Fruit fly (Drosophila melanogaster) whole organism, pupa: Measurements from ENCODE around the gene CG43339.

Source experiments
- CG10348 ChIP-seq: fragments of 200-800 bp; sonication (Bioruptor generic); IDR thresholded peaks from 2 replicates; pipeline ENCODE4 v1.3.6; 2022; ENCODE audit warnings: missing biosample characterization, missing genetic modification characterization
- CG12605 ChIP-seq: fragments of 200-800 bp; sonication (Bioruptor generic); IDR thresholded peaks from 2 replicates; pipeline ENCODE4 v1.3.6; 2022; ENCODE audit warnings: missing biosample characterization, missing genetic modification characterization
- CG13204 ChIP-seq: fragments of 200-800 bp; sonication (Bioruptor generic); optimal IDR thresholded peaks from 2 replicates; lab custom pipeline; 2018; ENCODE audit warnings: missing biosample characterization, mild to moderate bottlenecking, missing genetic modification characterization, moderate library complexity
- CG14655 ChIP-seq: fragments of 200-800 bp; sonication (Bioruptor generic); optimal IDR thresholded peaks from 3 replicates; lab custom pipeline; 2017; ENCODE audit warnings: mild to moderate bottlenecking, missing biosample characterization, missing genetic modification reagents, missing genetic modification characterization
- CG15710 ChIP-seq: fragments of 200-800 bp; sonication (Bioruptor generic); optimal IDR thresholded peaks from 2 replicates; lab custom pipeline; 2018; ENCODE audit warnings: missing biosample characterization, mild to moderate bottlenecking, missing genetic modification characterization, moderate library complexity
- CG17806 ChIP-seq: fragments of 200-800 bp; sonication (Bioruptor generic); optimal IDR thresholded peaks from 2 replicates; lab custom pipeline; 2018; ENCODE audit warnings: missing biosample characterization, mild to moderate bottlenecking, missing genetic modification characterization, moderate library complexity
- CG32121 ChIP-seq: fragments of 200-800 bp; sonication (Bioruptor generic); IDR thresholded peaks from 2 replicates; pipeline ENCODE4 v1.3.6; 2022; ENCODE audit warnings: missing biosample characterization, missing genetic modification characterization
- CG34367 ChIP-seq: fragments of 200-800 bp; sonication (Bioruptor generic); optimal IDR thresholded peaks from 2 replicates; lab custom pipeline; 2018; ENCODE audit warnings: missing biosample characterization, mild to moderate bottlenecking, missing genetic modification characterization
- CG4496 ChIP-seq: fragments of 200-800 bp; sonication (Bioruptor generic); IDR thresholded peaks from 3 replicates; pipeline ENCODE4 v1.3.6; 2022; ENCODE audit warnings: missing biosample characterization, missing genetic modification characterization
- CG8159 ChIP-seq: fragments of 200-800 bp; sonication (Bioruptor generic); optimal IDR thresholded peaks from 3 replicates; lab custom pipeline; 2018; ENCODE audit warnings: missing biosample characterization, mild to moderate bottlenecking, missing genetic modification characterization, moderate library complexity
- CG8301 ChIP-seq: fragments of 200-800 bp; sonication (Bioruptor generic); optimal IDR thresholded peaks from 2 replicates; lab custom pipeline; 2018; ENCODE audit warnings: missing biosample characterization, mild to moderate bottlenecking, missing genetic modification characterization
- CG9948 ChIP-seq: fragments of 200-800 bp; sonication (Bioruptor generic); optimal IDR thresholded peaks from 2 replicates; lab custom pipeline; 2018; ENCODE audit warnings: missing biosample characterization, mild to moderate bottlenecking, missing genetic modification characterization, moderate library complexity
- D1 ChIP-seq: fragments of 200-800 bp; sonication (Bioruptor generic); optimal IDR thresholded peaks from 2 replicates; lab custom pipeline; 2018; ENCODE audit warnings: missing biosample characterization, mild to moderate bottlenecking, missing genetic modification characterization, moderate library complexity
- EcR ChIP-seq: fragments of 200-800 bp; sonication (Bioruptor generic); optimal IDR thresholded peaks from 3 replicates; lab custom pipeline; 2019; ENCODE audit warnings: missing biosample characterization, missing genetic modification characterization, mild to moderate bottlenecking, moderate library complexity, missing genetic modification reagents
- Ets98B ChIP-seq: fragments of 200-800 bp; sonication (Bioruptor generic); IDR thresholded peaks from 2 replicates; pipeline ENCODE4 v1.3.6; 2022; ENCODE audit warnings: missing biosample characterization, missing genetic modification characterization
- Pif1A ChIP-seq: fragments of 200-800 bp; sonication (Bioruptor generic); optimal IDR thresholded peaks from 3 replicates; lab custom pipeline; 2016; ENCODE audit warnings: missing biosample characterization, missing genetic modification characterization
- Pif1B ChIP-seq: fragments of 200-800 bp; sonication (Bioruptor generic); optimal IDR thresholded peaks from 3 replicates; lab custom pipeline; 2016; ENCODE audit warnings: missing biosample characterization, missing genetic modification characterization
- Snoo ChIP-seq: fragments of 200-800 bp; sonication (Bioruptor generic); optimal IDR thresholded peaks from 3 replicates; lab custom pipeline; 2017; ENCODE audit warnings: missing biosample characterization, mild to moderate bottlenecking, missing genetic modification characterization, inconsistent platforms
- fd96Ca ChIP-seq: fragments of 200-800 bp; sonication (Bioruptor generic); IDR thresholded peaks from 3 replicates; pipeline ENCODE4 v1.3.6; 2022; ENCODE audit warnings: missing biosample characterization, missing genetic modification characterization
- gl ChIP-seq: fragments of 200-800 bp; sonication (Bioruptor generic); optimal IDR thresholded peaks from 2 replicates; lab custom pipeline; 2018; ENCODE audit warnings: missing biosample characterization, mild to moderate bottlenecking, missing genetic modification characterization
- rn ChIP-seq: fragments of 200-800 bp; sonication (Bioruptor generic); IDR thresholded peaks from 2 replicates; pipeline ENCODE4 v1.3.6; 2022; ENCODE audit warnings: missing biosample characterization, missing genetic modification characterization

The CG43339 gene

DNA sequence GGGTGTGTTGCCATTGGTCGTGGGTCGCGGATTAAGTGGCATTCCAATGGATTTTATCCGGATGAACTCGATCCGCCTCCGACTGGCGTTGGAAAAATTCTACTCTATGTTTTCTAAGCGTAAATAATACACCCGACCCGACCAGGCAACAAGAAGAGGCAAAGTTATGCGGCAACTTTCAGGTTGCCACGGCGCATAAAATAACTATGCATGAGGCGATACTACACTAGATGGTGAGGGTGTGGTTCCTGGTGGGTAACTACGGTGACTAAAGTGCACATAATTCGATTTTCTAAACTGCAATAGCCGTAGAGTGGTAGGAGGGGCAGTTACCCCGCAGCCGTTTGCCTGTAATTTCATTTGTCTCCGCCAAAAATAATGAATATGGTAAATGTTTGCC, 1.9 kb downstream of the CG43339 start, which contains the start of gene CG43338:
TSS of gene CG43338 (minus strand) at position 101 of the 400 bp plus-strand sequence.
- TF ChIP-seq fd96Ca (no peak), Pif1A (no peak), CG12605 (GFP tag; lab: Robert Waterston, UW) (no peak), CG8301 (no peak), CG15710 (tag; lab: Kevin White, UChicago) (no peak), D1 (tag; lab: Kevin White, UChicago) (no peak), CG13204 (GFP tag; lab: Kevin White, UChicago) (no peak), CG17806 (tag; lab: Kevin White, UChicago) (no peak), CG9948 (no peak), CG32121 (no peak), CG4496 (GFP tag; lab: Robert Waterston, UW) (no peak), Ets98B (GFP tag; lab: Robert Waterston, UW) (no peak), Pif1B (no peak), CG34367 (no peak), Snoo (no peak), CG10348 (GFP tag; lab: Robert Waterston, UW) (no peak)
- TF ChIP-seq, all 21 proteins: peak for 0

DNA sequence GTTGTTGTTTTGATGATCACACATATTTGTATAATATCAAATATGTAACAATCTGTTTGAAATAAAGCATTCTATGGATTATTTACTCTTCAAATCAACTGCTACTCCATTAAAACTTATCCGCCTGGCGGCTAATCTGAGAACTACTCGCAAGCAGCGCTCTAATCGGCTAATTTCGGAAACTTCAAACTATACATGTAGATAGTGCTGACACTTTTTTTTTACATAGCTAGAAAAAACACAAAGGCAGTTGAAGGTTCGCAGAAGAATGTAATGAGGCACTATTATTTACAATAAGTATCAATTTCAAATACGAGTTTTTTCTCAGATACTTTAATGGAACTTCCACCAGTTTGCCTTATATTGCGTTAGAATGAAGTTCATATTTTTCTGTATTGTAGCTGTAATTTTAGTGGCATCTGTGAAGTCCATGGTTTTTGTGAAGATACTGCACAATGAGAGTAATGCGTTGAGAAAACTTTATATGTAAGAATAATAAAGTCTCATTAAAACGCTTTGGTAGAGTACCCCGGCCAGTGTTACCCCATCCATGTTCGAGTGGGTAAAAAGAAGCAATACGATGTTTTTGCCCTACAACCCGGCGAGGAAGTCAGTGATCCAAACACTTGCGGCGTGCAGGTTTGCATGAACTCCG, 7.0 kb downstream of the CG43339 start:
- TF ChIP-seq CG13204 (GFP tag; lab: Kevin White, UChicago) = no peak
- peak; percentile 47 for TF ChIP-seq D1 (tag; lab: Kevin White, UChicago)

DNA sequence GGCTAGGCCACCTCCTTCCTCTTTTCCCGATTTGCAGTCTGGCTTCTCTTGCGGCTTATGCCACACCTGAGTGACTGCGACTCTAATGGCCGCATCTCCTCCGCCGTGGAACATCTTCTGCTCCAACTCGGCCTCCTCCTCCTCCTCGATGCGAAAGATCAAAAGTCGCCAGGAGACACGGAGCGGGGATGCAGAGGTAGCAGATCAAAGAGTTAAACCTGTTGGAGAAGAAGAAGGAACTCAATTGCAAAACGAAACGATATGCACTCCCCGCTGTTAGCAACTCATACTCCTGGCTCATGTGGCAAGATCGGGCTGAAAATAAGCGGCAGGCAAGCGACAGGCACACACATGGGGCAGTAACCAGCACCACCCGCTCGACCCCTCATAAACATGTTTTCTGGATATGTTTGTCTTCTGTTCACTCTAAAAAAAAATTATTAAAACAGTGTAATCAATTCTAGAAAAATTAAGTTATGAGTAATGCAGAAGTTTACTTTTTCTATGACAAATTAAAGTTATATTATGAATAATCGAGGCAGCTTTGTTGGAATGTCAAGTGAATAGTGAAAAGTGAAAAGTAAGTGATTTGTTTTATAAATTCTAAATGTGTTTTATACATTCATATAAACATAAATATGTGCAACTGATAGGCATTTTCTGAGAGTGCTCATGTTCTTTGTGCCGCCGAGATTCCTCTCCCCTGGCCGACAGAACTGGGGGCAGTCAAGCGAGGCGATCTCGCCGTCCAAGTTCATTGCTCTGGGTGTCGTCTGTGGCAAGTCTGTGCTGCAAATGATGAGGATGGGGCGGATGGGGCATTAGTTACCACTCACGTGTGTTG, 8.2 kb downstream of the CG43339 start:
- TF ChIP-seq CG8159 (tag; lab: Kevin White, UChicago) (peak; percentile 92), Ets98B (GFP tag; lab: Robert Waterston, UW) (no peak; the same call in 1 of the 2 replicates), Pif1A (peak; percentile 61), CG8301 (peak; percentile 88), CG13204 (GFP tag; lab: Kevin White, UChicago) (peak; percentile 70), CG10348 (GFP tag; lab: Robert Waterston, UW) (no peak), gl (tag; lab: Kevin White, UChicago) (peak; percentile 49), rn (GFP tag; lab: Robert Waterston, UW) (no peak), CG9948 (peak; percentile 89), EcR (GFP tag; lab: Kevin White, UChicago) (peak; percentile 96), CG34367 (peak; percentile 83), CG32121 (no peak), CG14655 (peak; percentile 92), fd96Ca (0 out of 3 replicates have a peak, but pooled peaks have one; percentile 18), CG4496 (GFP tag; lab: Robert Waterston, UW) (peak; percentile 20; the same call in 2 of the 3 replicates), Snoo (peak; percentile 82), CG17806 (tag; lab: Kevin White, UChicago) (peak; percentile 87), Pif1B (peak; percentile 31), CG15710 (tag; lab: Kevin White, UChicago) (peak; percentile 86), CG12605 (GFP tag; lab: Robert Waterston, UW) (no peak; the same call in 1 of the 2 replicates), D1 (tag; lab: Kevin White, UChicago) (peak; percentile 77)

DNA sequence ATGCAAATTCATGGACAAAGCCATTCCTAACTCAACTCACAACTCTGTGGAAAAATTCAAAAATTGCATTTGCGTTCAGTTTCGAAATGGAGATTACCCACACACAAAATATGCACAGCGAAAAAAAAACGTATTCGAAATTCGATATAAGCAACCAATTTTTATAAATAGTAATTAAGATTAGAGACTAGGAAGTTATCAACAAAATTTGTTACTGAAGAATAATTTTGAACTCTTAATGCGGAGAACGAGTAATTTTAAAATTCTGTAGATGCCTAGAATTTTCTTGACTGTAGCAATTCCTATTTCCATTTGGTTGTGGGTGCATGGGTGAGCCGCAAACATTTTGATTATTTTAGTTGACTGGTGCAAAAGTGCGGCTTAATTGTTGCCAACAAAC, 9.7 kb downstream of the CG43339 start:
- TF ChIP-seq Snoo = no peak
- no peak for TF ChIP-seq rn (GFP tag; lab: Robert Waterston, UW)
- TF ChIP-seq CG12605 (GFP tag; lab: Robert Waterston, UW) = no peak
- no peak for TF ChIP-seq D1 (tag; lab: Kevin White, UChicago)
- TF ChIP-seq Pif1B = no peak
- peak; percentile 49 for TF ChIP-seq CG14655
- TF ChIP-seq fd96Ca = no peak
- peak; percentile 23 for TF ChIP-seq CG17806 (tag; lab: Kevin White, UChicago)
- TF ChIP-seq CG4496 (GFP tag; lab: Robert Waterston, UW) = peak; percentile 34; the same call in 1 of the 3 replicates
- no peak for TF ChIP-seq gl (tag; lab: Kevin White, UChicago)
- TF ChIP-seq CG8301 = peak; percentile 35
- TF ChIP-seq Ets98B (GFP tag; lab: Robert Waterston, UW) = peak; percentile 49
- TF ChIP-seq CG15710 (tag; lab: Kevin White, UChicago) = no peak
- no peak for TF ChIP-seq CG13204 (GFP tag; lab: Kevin White, UChicago)
- TF ChIP-seq CG32121 = peak; percentile 35; the same call in 1 of the 2 replicates
- no peak for TF ChIP-seq CG34367
- TF ChIP-seq Pif1A = peak; percentile 28
- TF ChIP-seq CG9948 = peak; percentile 32
- TF ChIP-seq EcR (GFP tag; lab: Kevin White, UChicago) = no peak
- no peak for TF ChIP-seq CG10348 (GFP tag; lab: Robert Waterston, UW)
- TF ChIP-seq CG8159 (tag; lab: Kevin White, UChicago) = no peak

DNA sequence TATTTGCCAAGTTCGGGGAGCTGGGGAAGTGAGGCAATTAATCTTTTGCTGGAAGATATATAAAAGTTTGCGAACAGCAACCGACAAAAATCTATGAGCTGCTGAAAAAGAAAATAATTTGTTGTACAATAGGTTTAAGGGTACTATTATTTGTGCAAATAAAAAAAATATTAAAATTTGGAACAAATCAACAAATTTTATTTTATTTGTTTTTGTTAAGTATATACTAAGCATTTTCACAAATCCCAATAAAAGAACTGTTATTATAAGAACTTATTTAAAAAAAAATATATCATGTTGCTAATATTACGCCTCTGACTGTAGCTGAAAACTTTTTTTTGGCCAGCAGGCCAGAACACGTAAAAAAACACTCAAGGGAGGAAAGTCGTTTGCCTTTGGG, 15.0 kb downstream of the CG43339 start:
- no peak for TF ChIP-seq Pif1B
- no peak for TF ChIP-seq CG32121
- no peak for TF ChIP-seq CG13204 (GFP tag; lab: Kevin White, UChicago)
- TF ChIP-seq CG14655 = no peak
- TF ChIP-seq gl (tag; lab: Kevin White, UChicago) = no peak
- no peak for TF ChIP-seq Pif1A
- no peak for TF ChIP-seq CG34367
- TF ChIP-seq CG10348 (GFP tag; lab: Robert Waterston, UW) = no peak
- TF ChIP-seq CG12605 (GFP tag; lab: Robert Waterston, UW) = no peak
- TF ChIP-seq CG15710 (tag; lab: Kevin White, UChicago) = no peak
- no peak for TF ChIP-seq EcR (GFP tag; lab: Kevin White, UChicago)
- TF ChIP-seq CG17806 (tag; lab: Kevin White, UChicago) = no peak
- TF ChIP-seq CG8301 = no peak
- TF ChIP-seq D1 (tag; lab: Kevin White, UChicago) = no peak
- TF ChIP-seq CG8159 (tag; lab: Kevin White, UChicago) = no peak
- no peak for TF ChIP-seq rn (GFP tag; lab: Robert Waterston, UW)
- TF ChIP-seq Snoo = no peak
- TF ChIP-seq fd96Ca = no peak
- TF ChIP-seq CG4496 (GFP tag; lab: Robert Waterston, UW) = no peak
- no peak for TF ChIP-seq Ets98B (GFP tag; lab: Robert Waterston, UW)
